Worm (Caenorhabditis elegans): Measurements from ENCODE around the gene cec-4.

cec-4 gene

DNA sequence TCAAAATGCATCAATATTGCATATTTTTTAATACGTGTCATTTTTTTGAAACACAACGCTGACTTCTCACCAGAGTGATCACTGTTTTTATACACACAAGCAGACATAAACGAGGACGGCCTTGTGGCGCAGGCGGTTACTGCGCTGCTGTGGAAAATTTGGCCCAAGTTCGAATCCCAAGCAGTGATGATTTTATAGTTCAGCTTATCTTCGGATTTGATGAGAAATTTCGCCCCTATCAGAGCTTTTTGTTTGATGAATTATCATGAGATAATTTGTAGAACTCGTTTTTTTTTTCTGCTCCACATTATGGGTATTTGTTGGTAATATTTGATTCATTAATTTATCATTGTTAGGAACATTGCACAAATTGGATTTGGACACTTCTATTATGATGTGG lies 1.6 kb upstream of the cec-4 start:
- TF ChIP-seq ama-1 (optimal IDR thresholded peaks at IDR 0.05) (peak; percentile 11), unc-62 (GFP tag; optimal IDR thresholded peaks at IDR 0.05) (no peak), elt-1 (tag; optimal IDR thresholded peaks at IDR 0.05) (no peak), nhr-12 (tag; optimal IDR thresholded peaks at IDR 0.05) (no peak), snpc-4 (tag; optimal IDR thresholded peaks at IDR 0.05) (no peak), lin-13 (GFP tag; optimal IDR thresholded peaks at IDR 0.05) (peak; percentile 50), nhr-25 (tag; optimal IDR thresholded peaks at IDR 0.05) (peak; percentile 59), elt-3 (tag; optimal IDR thresholded peaks at IDR 0.05) (no peak), nhr-129 (tag; optimal IDR thresholded peaks at IDR 0.05) (peak; percentile 83), mab-5 (tag; optimal IDR thresholded peaks at IDR 0.05) (peak; percentile 30), crh-2 (tag; optimal IDR thresholded peaks at IDR 0.05) (peak; percentile 66), F13H6.1 (tag; optimal IDR thresholded peaks at IDR 0.05) (peak; percentile 63), egl-27 (tag; optimal IDR thresholded peaks at IDR 0.05) (peak; percentile 62), nhr-23 (tag; optimal IDR thresholded peaks at IDR 0.05) (no peak), fos-1 (tag; optimal IDR thresholded peaks at IDR 0.05) (peak; percentile 72), ztf-1 (GFP tag; conservative IDR thresholded peaks at IDR 0.05) (no peak), nhr-21 (tag; optimal IDR thresholded peaks at IDR 0.05) (peak; percentile 79), sma-3 (GFP tag; optimal IDR thresholded peaks at IDR 0.05) (peak; percentile 77), mbf-1 (tag; optimal IDR thresholded peaks at IDR 0.05) (no peak), nhr-6 (tag; optimal IDR thresholded peaks at IDR 0.05) (peak; percentile 36), ztf-11 (tag; optimal IDR thresholded peaks at IDR 0.05) (no peak), sma-9 (GFP tag; optimal IDR thresholded peaks at IDR 0.05) (peak; percentile 79), sma-9 (tag; optimal IDR thresholded peaks at IDR 0.05) (no peak), dmd-4 (tag; optimal IDR thresholded peaks at IDR 0.05) (no peak), gmeb-1 (tag; optimal IDR thresholded peaks at IDR 0.05) (peak; percentile 66), lin-11 (tag; optimal IDR thresholded peaks at IDR 0.05) (peak; percentile 10), C34F6.9 (tag; optimal IDR thresholded peaks at IDR 0.05) (peak; percentile 71), blmp-1 (tag; optimal IDR thresholded peaks at IDR 0.05; ENCODE audit: insufficient read depth) (peak; percentile 22), ztf-4 (tag; optimal IDR thresholded peaks at IDR 0.05) (peak; percentile 51), ceh-82 (tag; optimal IDR thresholded peaks at IDR 0.05) (no peak), lin-39 (tag; optimal IDR thresholded peaks at IDR 0.05) (no peak), zag-1 (tag; optimal IDR thresholded peaks at IDR 0.05) (peak; percentile 45), unc-55 (GFP tag; optimal IDR thresholded peaks at IDR 0.05) (peak; percentile 78), R02D3.7 (tag; optimal IDR thresholded peaks at IDR 0.05) (no peak), alr-1 (tag; optimal IDR thresholded peaks at IDR 0.05) (no peak), aly-2 (tag; optimal IDR thresholded peaks at IDR 0.05) (no peak), nhr-10 (tag; optimal IDR thresholded peaks at IDR 0.05) (peak; percentile 28), lsy-2 (tag; optimal IDR thresholded peaks at IDR 0.05) (peak; percentile 60 to 77), sem-4 (tag; optimal IDR thresholded peaks at IDR 0.05) (peak; percentile 83), Y55F3AM.14 (GFP tag; optimal IDR thresholded peaks at IDR 0.05) (peak; percentile 70)

DNA sequence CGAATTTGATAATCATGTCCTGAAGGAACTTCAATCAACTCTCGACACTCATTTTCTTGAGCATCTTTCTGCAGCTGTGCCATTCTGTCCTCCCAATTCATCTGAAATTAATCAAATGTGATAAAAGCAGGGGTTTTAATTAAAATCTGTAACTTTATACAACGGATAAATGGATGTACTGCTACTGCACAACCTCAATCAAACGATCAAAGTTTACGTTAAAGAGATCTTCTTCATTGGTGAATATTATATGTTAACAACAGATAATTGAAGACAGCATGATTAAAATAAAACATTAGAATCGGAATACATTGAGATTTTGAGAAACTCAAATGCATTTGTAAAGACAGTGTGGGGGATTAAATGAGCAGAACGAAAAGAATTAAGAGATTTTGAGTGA lies 2.8 kb downstream of the cec-4 start, which contains the start of gene F32E10.5:
F32E10.5 (minus strand) TSS at position 101 of the 400 bp plus-strand sequence.
- no peak for TF ChIP-seq ama-1 (optimal IDR thresholded peaks at IDR 0.05)
- no peak for TF ChIP-seq mdl-1 (tag; optimal IDR thresholded peaks at IDR 0.05)
- no peak for TF ChIP-seq R02D3.7 (tag; optimal IDR thresholded peaks at IDR 0.05)

DNA sequence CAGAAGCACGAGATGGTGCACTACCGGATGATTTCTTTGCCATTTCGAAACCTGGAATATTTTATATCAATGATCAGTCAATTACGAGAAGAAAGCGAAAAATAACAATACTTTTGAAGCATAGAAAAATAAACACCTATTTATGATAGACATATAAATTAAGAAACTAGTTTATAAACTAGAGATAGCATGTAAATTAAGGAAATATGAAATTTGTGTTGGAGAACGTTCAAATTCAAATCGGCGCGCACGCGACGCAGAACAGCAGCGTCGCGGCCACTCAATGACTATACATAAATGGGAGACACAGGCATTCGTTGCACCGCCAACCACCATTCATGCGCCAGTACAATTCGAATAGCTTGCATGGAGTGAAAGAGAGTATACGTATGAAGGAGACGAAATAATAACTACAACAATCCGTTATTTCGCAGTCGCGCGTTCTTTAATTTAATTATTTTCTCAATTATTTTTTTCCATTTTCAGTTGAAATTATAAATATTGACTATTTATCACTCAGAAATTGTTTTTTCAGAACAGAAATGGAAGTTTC lies 4.6 kb downstream of the cec-4 start, which contains the start of the genes cec-5 and nol-10:
cec-5 (minus strand) TSS at position 51 of the 553 bp plus-strand sequence.
nol-10 (plus strand) TSS at position 536 of the 553 bp plus-strand sequence.
- TF ChIP-seq peb-1 (tag; optimal IDR thresholded peaks at IDR 0.05) (no peak), alr-1 (tag; optimal IDR thresholded peaks at IDR 0.05) (no peak), lsy-2 (tag; optimal IDR thresholded peaks at IDR 0.05) (peak; percentile 56 to 86), mbf-1 (tag; optimal IDR thresholded peaks at IDR 0.05) (no peak), C34F6.9 (tag; optimal IDR thresholded peaks at IDR 0.05) (peak; percentile 91), nhr-129 (tag; optimal IDR thresholded peaks at IDR 0.05) (peak; percentile 85), zag-1 (tag; optimal IDR thresholded peaks at IDR 0.05) (peak; percentile 78), mdl-1 (tag; optimal IDR thresholded peaks at IDR 0.05) (peak in 1 of 2 experiments; percentile 9), nhr-77 (tag; optimal IDR thresholded peaks at IDR 0.05) (no peak), ceh-16 (tag; optimal IDR thresholded peaks at IDR 0.05) (no peak), nhr-11 (tag; optimal IDR thresholded peaks at IDR 0.05) (no peak), gmeb-1 (tag; optimal IDR thresholded peaks at IDR 0.05) (peak; percentile 60), unc-62 (GFP tag; optimal IDR thresholded peaks at IDR 0.05) (no peak), nhr-6 (tag; optimal IDR thresholded peaks at IDR 0.05) (peak; percentile 48), unc-55 (GFP tag; optimal IDR thresholded peaks at IDR 0.05) (peak; percentile 96), unc-39 (tag; optimal IDR thresholded peaks at IDR 0.05) (no peak), skn-1 (tag; optimal IDR thresholded peaks at IDR 0.05) (no peak), nhr-12 (tag; optimal IDR thresholded peaks at IDR 0.05) (no peak), ztf-11 (tag; optimal IDR thresholded peaks at IDR 0.05) (no peak), F13H6.1 (tag; optimal IDR thresholded peaks at IDR 0.05) (peak; percentile 84), ama-1 (optimal IDR thresholded peaks at IDR 0.05) (no peak), dmd-4 (tag; optimal IDR thresholded peaks at IDR 0.05) (no peak), snpc-4 (tag; optimal IDR thresholded peaks at IDR 0.05) (peak; percentile 53), elt-1 (tag; optimal IDR thresholded peaks at IDR 0.05) (no peak), mab-5 (tag; optimal IDR thresholded peaks at IDR 0.05) (peak; percentile 42), fos-1 (tag; optimal IDR thresholded peaks at IDR 0.05) (peak; percentile 77), ztf-1 (GFP tag; conservative IDR thresholded peaks at IDR 0.05) (no peak), elt-3 (tag; optimal IDR thresholded peaks at IDR 0.05) (no peak), lin-13 (GFP tag; optimal IDR thresholded peaks at IDR 0.05) (peak; percentile 90), nhr-23 (tag; optimal IDR thresholded peaks at IDR 0.05) (no peak), nhr-21 (tag; optimal IDR thresholded peaks at IDR 0.05) (peak; percentile 43), sma-9 (GFP tag; optimal IDR thresholded peaks at IDR 0.05) (peak; percentile 31), sma-9 (tag; optimal IDR thresholded peaks at IDR 0.05) (no peak)
